Fruit fly (Drosophila melanogaster) whole organism, wandering third instar larva: ENCODE results near the gene FASN2.

ENCODE experiments used
- Myc ChIP-seq: fragments of >200 bp; optimal IDR thresholded peaks from 2 replicates; lab custom pipeline; 2017
- lola ChIP-seq: fragments of >200 bp; optimal IDR thresholded peaks from 2 replicates; lab custom pipeline; 2017; ENCODE audit warnings: missing biosample characterization, missing genetic modification characterization
- tai ChIP-seq: sonication (Bioruptor generic); optimal IDR thresholded peaks from 2 replicates; lab custom pipeline; 2016; ENCODE audit warnings: missing biosample characterization, missing genetic modification characterization

dm6 chr2L:3041918-3042615, 1.7 kb upstream of the FASN2 start, which contains the start of gene CG17261:
- TF ChIP-seq tai (GFP tag; lab: Kevin White, UChicago) (no peak), Myc (no peak), lola (GFP tag; lab: Kevin White, UChicago) (no peak)
